Worm (Caenorhabditis elegans): ENCODE measurements around the gene chil-26.

ce11 chrII:9483342-9483741 is 8.5 kb downstream of the chil-26 start:
- TF ChIP-seq mdl-1 (tag; optimal IDR thresholded peaks at IDR 0.05) = no peak
- TF ChIP-seq nhr-11 (tag; optimal IDR thresholded peaks at IDR 0.05) = no peak
- no peak for TF ChIP-seq nhr-237 (tag; optimal IDR thresholded peaks at IDR 0.05)
- no peak for TF ChIP-seq fkh-2 (tag; optimal IDR thresholded peaks at IDR 0.05)
- TF ChIP-seq fos-1 (tag; optimal IDR thresholded peaks at IDR 0.05) = no peak
- no peak for TF ChIP-seq nhr-12 (tag; optimal IDR thresholded peaks at IDR 0.05)
- no peak for TF ChIP-seq unc-62 (GFP tag; optimal IDR thresholded peaks at IDR 0.05)
- no peak for TF ChIP-seq egl-27 (tag; optimal IDR thresholded peaks at IDR 0.05)
- no peak for TF ChIP-seq ztf-11 (tag; optimal IDR thresholded peaks at IDR 0.05)
- TF ChIP-seq skn-1 (tag; optimal IDR thresholded peaks at IDR 0.05) = no peak
